Worm (Caenorhabditis elegans) whole organism, L4/young adult: Measurements from ENCODE around the gene W08F4.7.

Source experiments
- dao-5 ChIP-seq: sonication (generic microtip); optimal IDR thresholded peaks from 2 replicates; lab custom pipeline; 2016; ENCODE audit warnings: missing genotype, missing genetic modification characterization, moderate library complexity, missing compliant biosample characterization
- him-1 ChIP-seq: sonication (generic microtip); optimal IDR thresholded peaks from 2 replicates; lab custom pipeline; 2016; ENCODE audit warnings: missing genotype, missing genetic modification reagents, missing genetic modification characterization, missing compliant biosample characterization

DNA sequence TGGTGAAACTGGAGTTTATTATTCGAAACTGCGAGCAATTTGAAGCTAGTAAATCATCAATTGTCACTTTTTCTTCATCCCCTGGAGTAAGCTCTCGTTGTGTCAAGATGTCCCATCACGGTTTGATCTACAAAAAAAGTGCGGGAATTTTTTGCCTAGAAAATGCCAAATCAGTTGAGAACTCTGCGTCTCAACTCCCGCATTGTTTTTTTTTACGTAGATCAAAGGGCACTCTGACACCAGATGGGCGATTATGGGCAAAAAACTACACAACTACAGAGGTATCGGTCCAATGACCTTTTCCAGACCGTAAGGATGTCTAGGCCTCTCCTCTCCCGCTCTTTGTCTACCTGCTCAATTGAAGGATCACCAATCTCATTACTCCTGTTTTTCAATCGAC, 10.0 kb upstream of the W08F4.7 start, which contains the start of gene fbxb-34:
- no peak for TF ChIP-seq him-1 (tag; lab: Kevin White, UChicago)
- TF ChIP-seq dao-5 (tag; lab: Kevin White, UChicago) = no peak
